Worm (Caenorhabditis elegans) whole organism, L1 larva: ENCODE results near the gene cogc-6.

ENCODE experiments used
- C34B4.2 ChIP-seq: sonication (generic microtip); optimal IDR thresholded peaks from 2 replicates; lab custom pipeline; 2017; ENCODE audit warnings: mild to moderate bottlenecking, missing genetic modification characterization, missing compliant biosample characterization
- Y116A8C.19 ChIP-seq: sonication (generic microtip); optimal IDR thresholded peaks from 2 replicates; lab custom pipeline; 2016; ENCODE audit warnings: missing compliant biosample characterization, missing genetic modification characterization, borderline replicate concordance
- alr-1 ChIP-seq: fragments of 200-800 bp; sonication (Bioruptor generic); optimal IDR thresholded peaks from 2 replicates; lab custom pipeline; 2018; ENCODE audit warnings: borderline replicate concordance, mild to moderate bottlenecking, missing genetic modification characterization, missing compliant biosample characterization
- ama-1 ChIP-seq: fragments of 150-350 bp; optimal IDR thresholded peaks from 2 replicates; lab custom pipeline; 2014
- ceh-82 ChIP-seq, 3 experiments: fragments of 150-350 bp in 1 of 3; sonication (generic microtip) in 2 of 3; optimal IDR thresholded peaks; 2 replicates each; lab custom pipeline; 2014 to 2017; ENCODE audit warnings: missing biosample characterization in 3 of 3, missing genetic modification characterization in 3 of 3
- ceh-90 ChIP-seq: sonication (generic microtip); optimal IDR thresholded peaks from 2 replicates; lab custom pipeline; 2016; ENCODE audit warnings: missing genetic modification characterization, missing compliant biosample characterization
- dsc-1 ChIP-seq: sonication (generic microtip); optimal IDR thresholded peaks from 2 replicates; lab custom pipeline; 2016; ENCODE audit warnings: mild to moderate bottlenecking, missing genetic modification characterization, missing compliant biosample characterization
- efl-1 ChIP-seq, 4 experiments: fragments of 150-350 bp; optimal IDR thresholded peaks in 3 of 4; peaks in 1 of 4; 1 replicate in 1 of 4; 2 replicates in 3 of 4; lab custom pipeline; 2014; ENCODE audit warnings: missing biosample characterization in 2 of 4, missing genetic modification characterization in 2 of 4, missing genetic modification reagents in 2 of 4
- egl-13 ChIP-seq: sonication (generic microtip); optimal IDR thresholded peaks from 2 replicates; lab custom pipeline; 2016; ENCODE audit warnings: missing genotype, missing genetic modification reagents, missing genetic modification characterization, missing compliant biosample characterization
- elt-2 ChIP-seq: sonication (generic microtip); optimal IDR thresholded peaks from 2 replicates; lab custom pipeline; 2016; ENCODE audit warnings: missing genetic modification characterization, mild to moderate bottlenecking, inconsistent platforms, missing compliant biosample characterization, missing genetic modification reagents
- elt-3 ChIP-seq, 6 experiments: fragments of 150-350 bp in 1 of 6; sonication (generic microtip); optimal IDR thresholded peaks; 2 replicates each; lab custom pipeline; 2017 to 2018; ENCODE audit warnings: missing biosample characterization in 6 of 6, missing genetic modification characterization in 6 of 6, inconsistent platforms in 1 of 6
- ets-5 ChIP-seq: fragments of 200-800 bp; sonication (Bioruptor generic); IDR thresholded peaks from 2 replicates; pipeline ENCODE4 v1.3.6; 2022; ENCODE audit warnings: missing genetic modification characterization, missing compliant biosample characterization
- fkh-10 ChIP-seq: sonication (generic microtip); optimal IDR thresholded peaks from 2 replicates; lab custom pipeline; 2017; ENCODE audit warnings: missing biosample characterization, missing genetic modification reagents, missing genetic modification characterization
- fkh-8 ChIP-seq: sonication (generic microtip); optimal IDR thresholded peaks from 2 replicates; lab custom pipeline; 2016; ENCODE audit warnings: mild to moderate bottlenecking, missing genetic modification characterization, missing compliant biosample characterization
- hlh-4 ChIP-seq: sonication (generic microtip); optimal IDR thresholded peaks from 2 replicates; lab custom pipeline; 2016; ENCODE audit warnings: mild to moderate bottlenecking, missing genetic modification characterization, missing compliant biosample characterization
- hpl-2 ChIP-seq: fragments of 150-350 bp; optimal IDR thresholded peaks from 2 replicates; lab custom pipeline; 2014; ENCODE audit warnings: missing biosample characterization, missing genetic modification reagents, missing genetic modification characterization
- irx-1 ChIP-seq: sonication (generic microtip); optimal IDR thresholded peaks from 2 replicates; lab custom pipeline; 2016; ENCODE audit warnings: missing genetic modification characterization, missing compliant biosample characterization
- lin-14 ChIP-seq: fragments of 200-800 bp; sonication (Bioruptor generic); optimal IDR thresholded peaks from 2 replicates; lab custom pipeline; 2018; ENCODE audit warnings: mild to moderate bottlenecking, missing genetic modification characterization, moderate library complexity, missing compliant biosample characterization
- lsy-2 ChIP-seq, 2 experiments: fragments of 150-350 bp; optimal IDR thresholded peaks; 2 replicates each; lab custom pipeline; 2014; ENCODE audit warnings: missing biosample characterization in 2 of 2, missing genetic modification characterization in 2 of 2
- mab-9 ChIP-seq: fragments of 200-800 bp; sonication (Bioruptor generic); IDR thresholded peaks from 2 replicates; pipeline ENCODE4 v1.3.6; 2022; ENCODE audit warnings: missing genetic modification reagents, missing genetic modification characterization, missing compliant biosample characterization
- mdl-1 ChIP-seq, 2 experiments: fragments of 150-350 bp; optimal IDR thresholded peaks; 2 replicates each; lab custom pipeline; 2014 to 2017; ENCODE audit warnings: missing biosample characterization in 2 of 2, missing genetic modification characterization in 2 of 2, inconsistent platforms in 1 of 2
- nhr-12 ChIP-seq: sonication (generic microtip); optimal IDR thresholded peaks from 2 replicates; lab custom pipeline; 2017; ENCODE audit warnings: missing biosample characterization, missing genetic modification characterization
- nhr-237 ChIP-seq: fragments of 150-350 bp; optimal IDR thresholded peaks from 2 replicates; lab custom pipeline; 2014; ENCODE audit warnings: missing biosample characterization, missing genetic modification characterization
- nhr-47 ChIP-seq: sonication (generic microtip); optimal IDR thresholded peaks from 2 replicates; lab custom pipeline; 2016; ENCODE audit warnings: mild to moderate bottlenecking, missing genetic modification characterization, moderate library complexity, missing compliant biosample characterization
- nhr-71 ChIP-seq: sonication (generic microtip); optimal IDR thresholded peaks from 2 replicates; lab custom pipeline; 2016; ENCODE audit warnings: mild to moderate bottlenecking, missing genetic modification characterization, moderate library complexity, missing compliant biosample characterization
- nhr-90 ChIP-seq: sonication (generic microtip); optimal IDR thresholded peaks from 2 replicates; lab custom pipeline; 2016; ENCODE audit warnings: mild to moderate bottlenecking, missing genetic modification characterization, missing compliant biosample characterization; ENCODE audit not compliant: poor library complexity
- pag-3 ChIP-seq: sonication (generic microtip); optimal IDR thresholded peaks from 2 replicates; lab custom pipeline; 2017; ENCODE audit warnings: missing genetic modification characterization, mild to moderate bottlenecking, missing compliant biosample characterization, antibody characterized with exemption, borderline replicate concordance; ENCODE audit not compliant: insufficient read depth
- pax-3 ChIP-seq: fragments of 200-800 bp; sonication (Bioruptor generic); optimal IDR thresholded peaks from 2 replicates; lab custom pipeline; 2018; ENCODE audit warnings: mild to moderate bottlenecking, missing genetic modification characterization, moderate library complexity, missing compliant biosample characterization
- pqm-1 ChIP-seq: sonication (generic microtip); optimal IDR thresholded peaks from 3 replicates; lab custom pipeline; 2017; ENCODE audit warnings: missing biosample characterization, missing genetic modification characterization
- rnt-1 ChIP-seq: sonication (generic microtip); optimal IDR thresholded peaks from 2 replicates; lab custom pipeline; 2016; ENCODE audit warnings: mild to moderate bottlenecking, missing genetic modification characterization, moderate library complexity, missing compliant biosample characterization
- skn-1 ChIP-seq: fragments of 150-350 bp; optimal IDR thresholded peaks from 2 replicates; lab custom pipeline; 2014; ENCODE audit warnings: missing biosample characterization, missing genetic modification characterization
- snu-23 ChIP-seq: sonication (generic microtip); optimal IDR thresholded peaks from 2 replicates; lab custom pipeline; 2016; ENCODE audit warnings: missing genetic modification characterization, missing compliant biosample characterization
- sup-37 ChIP-seq: fragments of 200-800 bp; sonication (Bioruptor generic); optimal IDR thresholded peaks from 2 replicates; lab custom pipeline; 2018; ENCODE audit warnings: mild to moderate bottlenecking, missing genetic modification characterization, missing compliant biosample characterization
- swsn-7 ChIP-seq: sonication (generic microtip); optimal IDR thresholded peaks from 2 replicates; lab custom pipeline; 2016; ENCODE audit warnings: missing genetic modification characterization, missing compliant biosample characterization
- tbx-2 ChIP-seq: sonication (generic microtip); optimal IDR thresholded peaks from 2 replicates; lab custom pipeline; 2016; ENCODE audit warnings: missing genetic modification characterization, missing compliant biosample characterization
- tlp-1 ChIP-seq: fragments of 150-350 bp; optimal IDR thresholded peaks from 2 replicates; lab custom pipeline; 2014; ENCODE audit warnings: missing biosample characterization, missing genetic modification characterization
- unc-130 ChIP-seq: fragments of 150-350 bp; optimal IDR thresholded peaks from 2 replicates; lab custom pipeline; 2017; ENCODE audit warnings: missing biosample characterization, missing genetic modification characterization, inconsistent platforms
- unc-86 ChIP-seq: sonication (generic microtip); optimal IDR thresholded peaks from 2 replicates; lab custom pipeline; 2016; ENCODE audit warnings: missing genetic modification characterization, missing compliant biosample characterization
- unc-98 ChIP-seq: fragments of 200-800 bp; sonication (Bioruptor generic); IDR thresholded peaks from 2 replicates; pipeline ENCODE4 v1.3.6; 2022; ENCODE audit warnings: missing genetic modification characterization, missing compliant biosample characterization
- vab-15 ChIP-seq: sonication (generic microtip); optimal IDR thresholded peaks from 2 replicates; lab custom pipeline; 2017; ENCODE audit warnings: missing genotype, mild to moderate bottlenecking, missing genetic modification characterization, missing compliant biosample characterization
- zag-1 ChIP-seq: fragments of 150-350 bp; optimal IDR thresholded peaks from 2 replicates; lab custom pipeline; 2014; ENCODE audit warnings: missing biosample characterization, missing genetic modification characterization
- ztf-11 ChIP-seq, 2 experiments: sonication (generic microtip); optimal IDR thresholded peaks; 2 replicates each; lab custom pipeline; 2016 to 2017; ENCODE audit warnings: missing genetic modification characterization in 2 of 2, missing biosample characterization in 1 of 2, missing compliant biosample characterization in 1 of 2

The cogc-6 gene

ce11 chrV:8252532-8252931, 31.4 kb upstream of the cogc-6 start (continued):
- peak; percentile 70 for TF ChIP-seq lin-14 (GFP tag; lab: Kevin White, UChicago)
- TF ChIP-seq, all 84 proteins: peak for 10

ce11 chrV:8251075-8251474, 30.0 kb upstream of the cogc-6 start:
- TF ChIP-seq efl-1 (optimal IDR thresholded peaks at IDR 0.05; lab: Kevin White, UChicago) (no peak), efl-1 (GFP tag; optimal IDR thresholded peaks at IDR 0.05 in 1 of 2; lab: Kevin White, UChicago) (no peak), mab-9 (GFP tag; lab: Robert Waterston, UW) (0 out of 2 replicates have a peak, but pooled peaks have one; percentile 14), lin-14 (GFP tag; lab: Kevin White, UChicago) (peak; percentile 52), Y116A8C.19 (tag; lab: Kevin White, UChicago) (no peak)

- peak; percentile 8 for TF ChIP-seq dsc-1 (tag; lab: Kevin White, UChicago)
- no peak for TF ChIP-seq lsy-2 (tag; optimal IDR thresholded peaks at IDR 0.05; lab: Kevin White, UChicago)
- no peak for TF ChIP-seq nhr-90 (tag; lab: Kevin White, UChicago)
- no peak for TF ChIP-seq hpl-2
- TF ChIP-seq swsn-7 (tag; lab: Kevin White, UChicago) = no peak
- TF ChIP-seq elt-3 (tag; optimal IDR thresholded peaks at IDR 0.05; lab: Kevin White, UChicago) = no peak
- peak; percentile 43 for TF ChIP-seq nhr-71 (tag; lab: Kevin White, UChicago)
- no peak for TF ChIP-seq rnt-1 (tag; lab: Kevin White, UChicago)
- peak; percentile 77 for TF ChIP-seq fkh-8
- TF ChIP-seq zag-1 (tag; lab: Kevin White, UChicago) = no peak
- TF ChIP-seq lin-14 (GFP tag; lab: Kevin White, UChicago) = no peak
- TF ChIP-seq hlh-4 (tag; lab: Kevin White, UChicago) = no peak
Observed at ce11 chrV:8250208-8250607, 29.1 kb upstream of the cogc-6 start, which contains the start of gene C16D9.6. TSS of gene C16D9.6 (minus strand) at chrV:8250308.

ce11 chrV:8247311-8248105, 26.4 kb upstream of the cogc-6 start:
- TF ChIP-seq skn-1 (tag; lab: Kevin White, UChicago) (no peak), pqm-1 (tag; lab: Kevin White, UChicago) (no peak), irx-1 (tag; lab: Kevin White, UChicago) (peak; percentile 66), nhr-237 (no peak), ztf-11 (tag; optimal IDR thresholded peaks at IDR 0.05; lab: Kevin White, UChicago) (peak in 1 of 2 experiments; percentile 46), fkh-10 (GFP tag; lab: Kevin White, UChicago) (no peak), mdl-1 (tag; optimal IDR thresholded peaks at IDR 0.05; lab: Kevin White, UChicago) (peak in 1 of 2 experiments; percentile 9), elt-2 (tag; lab: Kevin White, UChicago) (peak; percentile 90), ets-5 (GFP tag; lab: Robert Waterston, UW) (no peak), Y116A8C.19 (tag; lab: Kevin White, UChicago) (no peak), zag-1 (tag; lab: Kevin White, UChicago) (no peak), tlp-1 (tag; lab: Kevin White, UChicago) (no peak), ceh-82 (tag; optimal IDR thresholded peaks at IDR 0.05; lab: Kevin White, UChicago) (peak; percentile 47 to 55 (median 54)), egl-13 (tag; lab: Kevin White, UChicago) (no peak), tbx-2 (tag; lab: Kevin White, UChicago) (peak; percentile 59), swsn-7 (tag; lab: Kevin White, UChicago) (peak; percentile 86), ceh-90 (tag; lab: Kevin White, UChicago) (no peak), snu-23 (GFP tag; lab: Kevin White, UChicago) (peak; percentile 81), pax-3 (no peak), nhr-12 (tag; lab: Kevin White, UChicago) (no peak), unc-130 (tag; lab: Kevin White, UChicago) (no peak), alr-1 (no peak), nhr-47 (tag; lab: Kevin White, UChicago) (peak; percentile 90), ama-1 (peak; percentile 90), nhr-90 (tag; lab: Kevin White, UChicago) (peak; percentile 96), pag-3 (tag; lab: Kevin White, UChicago) (no peak), sup-37 (GFP tag; lab: Kevin White, UChicago) (peak; percentile 34), C34B4.2 (tag; lab: Kevin White, UChicago) (no peak), unc-98 (GFP tag; lab: Robert Waterston, UW) (no peak), vab-15 (no peak), fkh-8 (no peak), unc-86 (tag; lab: Kevin White, UChicago) (no peak)
